Worm (Caenorhabditis elegans) whole organism, L1 larva: ENCODE data around the gene srlf-33.

Source experiments
- lin-35 ChIP-seq, 2 experiments: fragments of 150-350 bp; optimal IDR thresholded peaks; 2 replicates each; lab custom pipeline; 2014; ENCODE audit warnings: missing biosample characterization in 2 of 2, missing genetic modification characterization in 2 of 2, missing genetic modification reagents in 2 of 2
- nhr-12 ChIP-seq: sonication (generic microtip); optimal IDR thresholded peaks from 2 replicates; lab custom pipeline; 2017; ENCODE audit warnings: missing biosample characterization, missing genetic modification characterization
- nhr-237 ChIP-seq: fragments of 150-350 bp; optimal IDR thresholded peaks from 2 replicates; lab custom pipeline; 2014; ENCODE audit warnings: missing biosample characterization, missing genetic modification characterization

DNA sequence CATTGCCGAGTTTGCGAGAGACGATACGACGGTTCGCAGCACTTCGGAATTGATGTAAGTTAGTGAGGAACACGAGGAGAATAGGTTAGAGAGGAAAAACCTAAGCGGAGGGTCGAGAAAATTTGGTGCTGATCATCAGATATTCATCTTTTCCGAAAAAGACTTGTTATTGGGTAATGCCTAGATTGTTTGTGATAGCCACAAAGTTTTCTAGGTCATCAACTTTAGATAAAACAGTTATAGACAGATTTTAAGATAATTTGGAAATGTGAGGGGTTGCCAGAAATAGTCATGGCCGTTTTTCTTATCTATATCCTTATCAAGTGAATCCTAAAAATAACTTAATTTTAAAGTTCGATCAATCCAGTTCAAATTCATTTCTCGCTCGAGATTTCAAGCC is 24.8 kb downstream of the srlf-33 start:
- TF ChIP-seq nhr-237 (tag; lab: Kevin White, UChicago) (no peak), nhr-12 (no peak), lin-35 (GFP tag; optimal IDR thresholded peaks at IDR 0.05; lab: Kevin White, UChicago) (no peak)
